Worm (Caenorhabditis elegans) whole organism, L4/young adult: Measurements from ENCODE around the gene T08B6.4.

Source experiments
- W03F9.2 ChIP-seq: fragments of 150-350 bp; optimal IDR thresholded peaks from 2 replicates; lab custom pipeline; 2014; ENCODE audit warnings: missing biosample characterization, missing genetic modification characterization
- him-1 ChIP-seq: sonication (generic microtip); optimal IDR thresholded peaks from 2 replicates; lab custom pipeline; 2016; ENCODE audit warnings: missing genotype, missing genetic modification reagents, missing genetic modification characterization, missing compliant biosample characterization

ce11 chrIV:4905645-4906135, at the start of gene T08B6.4:
- TF ChIP-seq him-1 (no peak), W03F9.2 (tag; lab: Kevin White, UChicago) (no peak)
